Worm (Caenorhabditis elegans) whole organism, L1 larva: ENCODE data around the gene cgt-3.

Experiments
- C34B4.2 ChIP-seq: sonication (generic microtip); optimal IDR thresholded peaks from 2 replicates; lab custom pipeline; 2017; ENCODE audit warnings: mild to moderate bottlenecking, missing genetic modification characterization, missing compliant biosample characterization
- Y116A8C.19 ChIP-seq: sonication (generic microtip); optimal IDR thresholded peaks from 2 replicates; lab custom pipeline; 2016; ENCODE audit warnings: missing compliant biosample characterization, missing genetic modification characterization, borderline replicate concordance
- alr-1 ChIP-seq: fragments of 200-800 bp; sonication (Bioruptor generic); optimal IDR thresholded peaks from 2 replicates; lab custom pipeline; 2018; ENCODE audit warnings: borderline replicate concordance, mild to moderate bottlenecking, missing genetic modification characterization, missing compliant biosample characterization
- aly-2 ChIP-seq: fragments of 150-350 bp; optimal IDR thresholded peaks from 2 replicates; lab custom pipeline; 2014; ENCODE audit warnings: missing biosample characterization, missing genetic modification characterization
- blmp-1 ChIP-seq: fragments of 150-350 bp; optimal IDR thresholded peaks from 2 replicates; lab custom pipeline; 2014; ENCODE audit warnings: missing biosample characterization, missing genetic modification characterization
- ceh-63 ChIP-seq: fragments of 200-800 bp; sonication (Bioruptor generic); optimal IDR thresholded peaks from 2 replicates; lab custom pipeline; 2018; ENCODE audit warnings: mild to moderate bottlenecking, missing genetic modification characterization, missing compliant biosample characterization
- ceh-8 ChIP-seq: fragments of 200-800 bp; sonication (Bioruptor generic); optimal IDR thresholded peaks from 2 replicates; lab custom pipeline; 2018; ENCODE audit warnings: mild to moderate bottlenecking, missing genetic modification characterization, moderate library complexity, missing compliant biosample characterization
- ceh-82 ChIP-seq, 3 experiments: fragments of 150-350 bp in 1 of 3; sonication (generic microtip) in 2 of 3; optimal IDR thresholded peaks; 2 replicates each; lab custom pipeline; 2014 to 2017; ENCODE audit warnings: missing biosample characterization in 3 of 3, missing genetic modification characterization in 3 of 3
- ceh-90 ChIP-seq: sonication (generic microtip); optimal IDR thresholded peaks from 2 replicates; lab custom pipeline; 2016; ENCODE audit warnings: missing genetic modification characterization, missing compliant biosample characterization
- dpl-1 ChIP-seq, 3 experiments: fragments of 150-350 bp in 2 of 3; sonication (generic microtip) in 1 of 3; optimal IDR thresholded peaks; 2 replicates each; lab custom pipeline; 2014 to 2017; ENCODE audit warnings: missing biosample characterization in 3 of 3, missing genetic modification characterization in 3 of 3, missing genetic modification reagents in 3 of 3
- dsc-1 ChIP-seq: sonication (generic microtip); optimal IDR thresholded peaks from 2 replicates; lab custom pipeline; 2016; ENCODE audit warnings: mild to moderate bottlenecking, missing genetic modification characterization, missing compliant biosample characterization
- efl-1 ChIP-seq, 4 experiments: fragments of 150-350 bp; optimal IDR thresholded peaks in 3 of 4; peaks in 1 of 4; 1 replicate in 1 of 4; 2 replicates in 3 of 4; lab custom pipeline; 2014; ENCODE audit warnings: missing biosample characterization in 2 of 4, missing genetic modification characterization in 2 of 4, missing genetic modification reagents in 2 of 4
- efl-3 ChIP-seq: fragments of 200-800 bp; sonication (Bioruptor generic); optimal IDR thresholded peaks from 2 replicates; lab custom pipeline; 2018; ENCODE audit warnings: mild to moderate bottlenecking, missing genetic modification characterization, missing compliant biosample characterization
- egl-13 ChIP-seq: sonication (generic microtip); optimal IDR thresholded peaks from 2 replicates; lab custom pipeline; 2016; ENCODE audit warnings: missing genotype, missing genetic modification reagents, missing genetic modification characterization, missing compliant biosample characterization
- egl-27 ChIP-seq, 2 experiments: fragments of 150-350 bp in 1 of 2; sonication (generic microtip); optimal IDR thresholded peaks; 3 replicates each; lab custom pipeline; 2017 to 2018; ENCODE audit warnings: missing biosample characterization in 2 of 2, missing genetic modification characterization in 2 of 2, missing genetic modification reagents in 2 of 2
- elt-3 ChIP-seq, 6 experiments: fragments of 150-350 bp in 1 of 6; sonication (generic microtip); optimal IDR thresholded peaks; 2 replicates each; lab custom pipeline; 2017 to 2018; ENCODE audit warnings: missing biosample characterization in 6 of 6, missing genetic modification characterization in 6 of 6, inconsistent platforms in 1 of 6
- fkh-4 ChIP-seq: sonication (generic microtip); optimal IDR thresholded peaks from 2 replicates; lab custom pipeline; 2016; ENCODE audit warnings: missing compliant biosample characterization, missing genetic modification characterization, borderline replicate concordance
- fkh-8 ChIP-seq: sonication (generic microtip); optimal IDR thresholded peaks from 2 replicates; lab custom pipeline; 2016; ENCODE audit warnings: mild to moderate bottlenecking, missing genetic modification characterization, missing compliant biosample characterization
- hlh-17 ChIP-seq: fragments of 200-800 bp; sonication (Bioruptor generic); optimal IDR thresholded peaks from 2 replicates; lab custom pipeline; 2018; ENCODE audit warnings: missing genetic modification characterization, mild to moderate bottlenecking, missing compliant biosample characterization, moderate library complexity, borderline replicate concordance
- hlh-4 ChIP-seq: sonication (generic microtip); optimal IDR thresholded peaks from 2 replicates; lab custom pipeline; 2016; ENCODE audit warnings: mild to moderate bottlenecking, missing genetic modification characterization, missing compliant biosample characterization
- hpl-2 ChIP-seq: fragments of 150-350 bp; optimal IDR thresholded peaks from 2 replicates; lab custom pipeline; 2014; ENCODE audit warnings: missing biosample characterization, missing genetic modification reagents, missing genetic modification characterization
- lin-13 ChIP-seq: fragments of 150-350 bp; optimal IDR thresholded peaks from 2 replicates; lab custom pipeline; 2014; ENCODE audit warnings: missing biosample characterization, missing genetic modification reagents, missing genetic modification characterization
- lin-15B ChIP-seq: fragments of 150-350 bp; sonication (generic microtip); optimal IDR thresholded peaks from 3 replicates; lab custom pipeline; 2014; ENCODE audit warnings: missing biosample characterization, missing genetic modification characterization
- lin-35 ChIP-seq, 2 experiments: fragments of 150-350 bp; optimal IDR thresholded peaks; 2 replicates each; lab custom pipeline; 2014; ENCODE audit warnings: missing biosample characterization in 2 of 2, missing genetic modification characterization in 2 of 2, missing genetic modification reagents in 2 of 2
- lin-39 ChIP-seq: fragments of 150-350 bp; optimal IDR thresholded peaks from 2 replicates; lab custom pipeline; 2014; ENCODE audit warnings: missing biosample characterization, missing genetic modification reagents, missing genetic modification characterization
- lsy-2 ChIP-seq, 2 experiments: fragments of 150-350 bp; optimal IDR thresholded peaks; 2 replicates each; lab custom pipeline; 2014; ENCODE audit warnings: missing biosample characterization in 2 of 2, missing genetic modification characterization in 2 of 2
- mab-9 ChIP-seq: fragments of 200-800 bp; sonication (Bioruptor generic); IDR thresholded peaks from 2 replicates; pipeline ENCODE4 v1.3.6; 2022; ENCODE audit warnings: missing genetic modification reagents, missing genetic modification characterization, missing compliant biosample characterization
- mdl-1 ChIP-seq, 2 experiments: fragments of 150-350 bp; optimal IDR thresholded peaks; 2 replicates each; lab custom pipeline; 2014 to 2017; ENCODE audit warnings: missing biosample characterization in 2 of 2, missing genetic modification characterization in 2 of 2, inconsistent platforms in 1 of 2
- mep-1 ChIP-seq: fragments of 150-350 bp; optimal IDR thresholded peaks from 2 replicates; lab custom pipeline; 2014; ENCODE audit warnings: missing biosample characterization, missing genetic modification characterization
- nhr-11 ChIP-seq: fragments of 150-350 bp; optimal IDR thresholded peaks from 2 replicates; lab custom pipeline; 2014; ENCODE audit warnings: missing biosample characterization, missing genetic modification characterization
- nhr-19 ChIP-seq: fragments of 200-800 bp; sonication (Bioruptor generic); conservative IDR thresholded peaks from 2 replicates; pipeline ENCODE4 v1.3.6; 2022; ENCODE audit warnings: missing genetic modification characterization, missing compliant biosample characterization
- nhr-20 ChIP-seq: sonication (generic microtip); optimal IDR thresholded peaks from 2 replicates; lab custom pipeline; 2016; ENCODE audit warnings: mild to moderate bottlenecking, missing genetic modification characterization, missing compliant biosample characterization
- nhr-28 ChIP-seq: fragments of 150-350 bp; optimal IDR thresholded peaks from 2 replicates; lab custom pipeline; 2014; ENCODE audit warnings: missing biosample characterization, missing genetic modification characterization
- nhr-47 ChIP-seq: sonication (generic microtip); optimal IDR thresholded peaks from 2 replicates; lab custom pipeline; 2016; ENCODE audit warnings: mild to moderate bottlenecking, missing genetic modification characterization, moderate library complexity, missing compliant biosample characterization
- nhr-77 ChIP-seq: fragments of 150-350 bp; optimal IDR thresholded peaks from 2 replicates; lab custom pipeline; 2014; ENCODE audit warnings: missing biosample characterization, missing genetic modification characterization
- nhr-84 ChIP-seq: sonication (generic microtip); optimal IDR thresholded peaks from 2 replicates; lab custom pipeline; 2017; ENCODE audit warnings: missing biosample characterization, missing genetic modification characterization
- nhr-85 ChIP-seq: sonication (generic microtip); peaks from one replicate; lab custom pipeline; 2016; ENCODE audit warnings: missing genetic modification characterization, inconsistent platforms, missing compliant biosample characterization
- pag-3 ChIP-seq: sonication (generic microtip); optimal IDR thresholded peaks from 2 replicates; lab custom pipeline; 2017; ENCODE audit warnings: missing genetic modification characterization, mild to moderate bottlenecking, missing compliant biosample characterization, antibody characterized with exemption, borderline replicate concordance; ENCODE audit not compliant: insufficient read depth
- pax-3 ChIP-seq: fragments of 200-800 bp; sonication (Bioruptor generic); optimal IDR thresholded peaks from 2 replicates; lab custom pipeline; 2018; ENCODE audit warnings: mild to moderate bottlenecking, missing genetic modification characterization, moderate library complexity, missing compliant biosample characterization
- skn-1 ChIP-seq: fragments of 150-350 bp; optimal IDR thresholded peaks from 2 replicates; lab custom pipeline; 2014; ENCODE audit warnings: missing biosample characterization, missing genetic modification characterization
- snpc-4 ChIP-seq: fragments of 150-350 bp; optimal IDR thresholded peaks from 2 replicates; lab custom pipeline; 2014; ENCODE audit warnings: missing biosample characterization, missing genetic modification characterization
- snu-23 ChIP-seq: sonication (generic microtip); optimal IDR thresholded peaks from 2 replicates; lab custom pipeline; 2016; ENCODE audit warnings: missing genetic modification characterization, missing compliant biosample characterization
- sptf-1 ChIP-seq: fragments of 150-350 bp; optimal IDR thresholded peaks from 2 replicates; lab custom pipeline; 2014; ENCODE audit warnings: missing biosample characterization, missing genetic modification characterization
- unc-130 ChIP-seq: fragments of 150-350 bp; optimal IDR thresholded peaks from 2 replicates; lab custom pipeline; 2017; ENCODE audit warnings: missing biosample characterization, missing genetic modification characterization, inconsistent platforms
- ztf-4 ChIP-seq: fragments of 150-350 bp; optimal IDR thresholded peaks from 2 replicates; lab custom pipeline; 2014; ENCODE audit warnings: missing biosample characterization, missing genetic modification characterization

cgt-3 gene

DNA sequence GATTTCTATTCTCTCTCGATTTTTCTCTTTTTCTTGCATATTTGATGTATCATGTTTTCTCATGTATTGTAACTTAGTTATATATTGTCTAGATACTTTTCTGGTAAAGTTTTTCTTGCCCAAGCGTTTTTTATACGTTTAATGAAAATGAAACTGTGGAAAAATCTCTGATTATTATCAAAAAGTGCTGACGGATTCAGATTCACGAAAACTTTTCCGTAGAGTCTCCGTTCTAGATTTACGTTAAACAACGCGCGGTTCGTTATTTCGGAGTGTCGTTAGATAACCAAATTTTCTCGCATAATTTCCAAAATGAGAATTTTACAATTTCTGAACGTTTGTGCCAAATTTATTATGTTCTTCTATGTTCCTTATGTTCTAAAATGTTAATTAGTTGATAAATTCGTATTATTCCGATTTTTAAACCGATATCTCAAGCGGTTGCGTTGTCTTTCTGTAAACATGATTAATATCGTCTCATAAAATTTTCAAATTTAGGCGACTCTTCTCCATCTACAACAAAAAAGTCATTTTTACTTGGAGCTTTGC lies 7.1 kb downstream of the cgt-3 start, which contains the start of gene ptp-2 (continued):
- no peak for TF ChIP-seq snpc-4 (tag; lab: Kevin White, UChicago)
- no peak for TF ChIP-seq sptf-1 (tag; lab: Kevin White, UChicago)
- TF ChIP-seq alr-1 (tag; lab: Kevin White, UChicago) = no peak
- TF ChIP-seq unc-130 (tag; lab: Kevin White, UChicago) = no peak
- TF ChIP-seq mep-1 (tag; lab: Kevin White, UChicago) = peak; percentile 22
- TF ChIP-seq dsc-1 (tag; lab: Kevin White, UChicago) = no peak
- no peak for TF ChIP-seq fkh-4 (tag; lab: Kevin White, UChicago)
- TF ChIP-seq ceh-63 (GFP tag; lab: Kevin White, UChicago) = no peak
- no peak for TF ChIP-seq hlh-17
- no peak for TF ChIP-seq nhr-11
- no peak for TF ChIP-seq nhr-77 (tag; lab: Kevin White, UChicago)
- no peak for TF ChIP-seq elt-3 (tag; optimal IDR thresholded peaks at IDR 0.05; lab: Kevin White, UChicago)
- TF ChIP-seq egl-13 (tag; lab: Kevin White, UChicago) = peak; percentile 12
- no peak for TF ChIP-seq ztf-4 (tag; lab: Kevin White, UChicago)
- TF ChIP-seq aly-2 (tag; lab: Kevin White, UChicago) = no peak
- peak; percentile 41 for TF ChIP-seq blmp-1 (tag; lab: Kevin White, UChicago)
- peak; percentile 49 to 72 for TF ChIP-seq lsy-2 (tag; optimal IDR thresholded peaks at IDR 0.05; lab: Kevin White, UChicago)
- no peak for TF ChIP-seq ceh-8 (GFP tag; lab: Kevin White, UChicago)
- TF ChIP-seq lin-13 (GFP tag; lab: Kevin White, UChicago) = no peak
- TF ChIP-seq Y116A8C.19 (tag; lab: Kevin White, UChicago) = no peak
- TF ChIP-seq hpl-2 = no peak
- TF ChIP-seq nhr-19 (GFP tag; lab: Robert Waterston, UW) = no peak
- TF ChIP-seq ceh-82 (tag; optimal IDR thresholded peaks at IDR 0.05; lab: Kevin White, UChicago) = peak in 1 of 3 experiments; percentile 24
- TF ChIP-seq snu-23 (GFP tag; lab: Kevin White, UChicago) = peak; percentile 64
- peak; percentile 31 for TF ChIP-seq skn-1 (tag; lab: Kevin White, UChicago)
- TF ChIP-seq mdl-1 (tag; optimal IDR thresholded peaks at IDR 0.05; lab: Kevin White, UChicago) = no peak
- no peak for TF ChIP-seq hlh-4 (tag; lab: Kevin White, UChicago)
- peak; percentile 56 for TF ChIP-seq nhr-47 (tag; lab: Kevin White, UChicago)
- peak; percentile 61 for TF ChIP-seq nhr-20 (tag; lab: Kevin White, UChicago)
- no peak for TF ChIP-seq lin-15B (tag; lab: Kevin White, UChicago)
- TF ChIP-seq pax-3 = no peak
- TF ChIP-seq nhr-85 = peak; percentile 72
- TF ChIP-seq egl-27 (tag; optimal IDR thresholded peaks at IDR 0.05; lab: Kevin White, UChicago) = no peak
- TF ChIP-seq fkh-8 (tag; lab: Kevin White, UChicago) = no peak
- no peak for TF ChIP-seq nhr-84
- TF ChIP-seq pag-3 (tag; lab: Kevin White, UChicago) = no peak
- TF ChIP-seq C34B4.2 (tag; lab: Kevin White, UChicago) = no peak
- no peak for TF ChIP-seq ceh-90 (tag; lab: Kevin White, UChicago)
- TF ChIP-seq, all 84 proteins: peak for 22

DNA sequence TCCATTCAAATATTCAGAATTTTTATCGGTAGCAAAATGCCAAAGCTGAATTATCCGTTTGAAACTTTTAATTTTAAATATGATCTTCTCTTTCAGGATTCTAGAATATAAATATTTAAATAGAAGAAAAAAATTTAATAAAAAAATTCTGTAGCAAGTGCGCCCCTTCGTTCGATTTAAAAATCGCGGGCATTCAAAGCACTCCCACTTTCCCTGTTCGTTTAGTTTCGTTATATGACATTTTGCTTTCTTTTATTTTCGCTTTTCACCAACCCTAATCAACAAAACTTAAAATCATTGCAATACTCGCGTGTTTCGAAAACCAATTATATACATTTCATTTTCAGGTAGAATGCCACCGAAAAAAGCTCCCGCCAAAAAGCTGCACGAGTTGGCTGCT lies 10.5 kb downstream of the cgt-3 start, which contains the start of gene vrk-1:
TSS of gene vrk-1 (plus strand) at position 348 of the 400 bp plus-strand sequence.
- TF ChIP-seq mab-9 (GFP tag; lab: Robert Waterston, UW) = no peak
- TF ChIP-seq blmp-1 (tag; lab: Kevin White, UChicago) = peak; percentile 86
- no peak for TF ChIP-seq lin-39 (tag; lab: Kevin White, UChicago)
- TF ChIP-seq nhr-28 (tag; lab: Kevin White, UChicago) = no peak
- TF ChIP-seq lin-35 (GFP tag; optimal IDR thresholded peaks at IDR 0.05; lab: Kevin White, UChicago) = peak in 1 of 2 experiments; percentile 28
- peak in 1 of 3 experiments; percentile 49 for TF ChIP-seq dpl-1 (GFP tag; optimal IDR thresholded peaks at IDR 0.05; lab: Kevin White, UChicago)
- no peak for TF ChIP-seq efl-3
- peak in 1 of 2 experiments; percentile 9 for TF ChIP-seq efl-1 (optimal IDR thresholded peaks at IDR 0.05; lab: Kevin White, UChicago)
- peak; percentile 17 to 91 for TF ChIP-seq efl-1 (GFP tag; optimal IDR thresholded peaks at IDR 0.05 in 1 of 2; lab: Kevin White, UChicago)
